Worm (Caenorhabditis elegans) whole organism, L1 larva: Measurements from ENCODE around the gene lir-3.

Source experiments
- C16A3.4 ChIP-seq: fragments of 150-350 bp; optimal IDR thresholded peaks from 2 replicates; lab custom pipeline; 2014; ENCODE audit warnings: missing biosample characterization, missing genetic modification characterization
- aha-1 ChIP-seq: fragments of 150-350 bp; optimal IDR thresholded peaks from 2 replicates; lab custom pipeline; 2014; ENCODE audit warnings: missing biosample characterization, missing genetic modification characterization
- ceh-8 ChIP-seq: fragments of 200-800 bp; sonication (Bioruptor generic); optimal IDR thresholded peaks from 2 replicates; lab custom pipeline; 2018; ENCODE audit warnings: mild to moderate bottlenecking, missing genetic modification characterization, moderate library complexity, missing compliant biosample characterization
- ces-1 ChIP-seq: fragments of 150-350 bp; optimal IDR thresholded peaks from 2 replicates; lab custom pipeline; 2014; ENCODE audit warnings: missing biosample characterization, missing genetic modification reagents, missing genetic modification characterization
- dpl-1 ChIP-seq, 3 experiments: fragments of 150-350 bp in 2 of 3; sonication (generic microtip) in 1 of 3; optimal IDR thresholded peaks; 2 replicates each; lab custom pipeline; 2014 to 2017; ENCODE audit warnings: missing biosample characterization in 3 of 3, missing genetic modification characterization in 3 of 3, missing genetic modification reagents in 3 of 3
- dsc-1 ChIP-seq: sonication (generic microtip); optimal IDR thresholded peaks from 2 replicates; lab custom pipeline; 2016; ENCODE audit warnings: mild to moderate bottlenecking, missing genetic modification characterization, missing compliant biosample characterization
- efl-1 ChIP-seq, 4 experiments: fragments of 150-350 bp; optimal IDR thresholded peaks in 3 of 4; peaks in 1 of 4; 1 replicate in 1 of 4; 2 replicates in 3 of 4; lab custom pipeline; 2014; ENCODE audit warnings: missing biosample characterization in 2 of 4, missing genetic modification characterization in 2 of 4, missing genetic modification reagents in 2 of 4
- egl-13 ChIP-seq: sonication (generic microtip); optimal IDR thresholded peaks from 2 replicates; lab custom pipeline; 2016; ENCODE audit warnings: missing genotype, missing genetic modification reagents, missing genetic modification characterization, missing compliant biosample characterization
- elt-2 ChIP-seq: sonication (generic microtip); optimal IDR thresholded peaks from 2 replicates; lab custom pipeline; 2016; ENCODE audit warnings: missing genetic modification characterization, mild to moderate bottlenecking, inconsistent platforms, missing compliant biosample characterization, missing genetic modification reagents
- fkh-4 ChIP-seq: sonication (generic microtip); optimal IDR thresholded peaks from 2 replicates; lab custom pipeline; 2016; ENCODE audit warnings: missing compliant biosample characterization, missing genetic modification characterization, borderline replicate concordance
- grh-1 ChIP-seq: fragments of 200-800 bp; sonication (Bioruptor generic); IDR thresholded peaks from 2 replicates; pipeline ENCODE4 v1.3.6; 2022; ENCODE audit warnings: missing genetic modification reagents, missing genetic modification characterization, missing compliant biosample characterization
- hpl-2 ChIP-seq: fragments of 150-350 bp; optimal IDR thresholded peaks from 2 replicates; lab custom pipeline; 2014; ENCODE audit warnings: missing biosample characterization, missing genetic modification reagents, missing genetic modification characterization
- jun-1 ChIP-seq: fragments of 150-350 bp; optimal IDR thresholded peaks from 2 replicates; lab custom pipeline; 2014; ENCODE audit warnings: missing biosample characterization, missing genetic modification reagents, missing genetic modification characterization
- lin-35 ChIP-seq, 2 experiments: fragments of 150-350 bp; optimal IDR thresholded peaks; 2 replicates each; lab custom pipeline; 2014; ENCODE audit warnings: missing biosample characterization in 2 of 2, missing genetic modification characterization in 2 of 2, missing genetic modification reagents in 2 of 2
- lir-3 ChIP-seq: sonication (generic microtip); optimal IDR thresholded peaks from 2 replicates; lab custom pipeline; 2016; ENCODE audit warnings: mild to moderate bottlenecking, missing genetic modification characterization, moderate library complexity, missing compliant biosample characterization; ENCODE audit not compliant: poor library complexity
- mab-9 ChIP-seq: fragments of 200-800 bp; sonication (Bioruptor generic); IDR thresholded peaks from 2 replicates; pipeline ENCODE4 v1.3.6; 2022; ENCODE audit warnings: missing genetic modification reagents, missing genetic modification characterization, missing compliant biosample characterization
- mdl-1 ChIP-seq, 2 experiments: fragments of 150-350 bp; optimal IDR thresholded peaks; 2 replicates each; lab custom pipeline; 2014 to 2017; ENCODE audit warnings: missing biosample characterization in 2 of 2, missing genetic modification characterization in 2 of 2, inconsistent platforms in 1 of 2
- mef-2 ChIP-seq: fragments of 150-350 bp; optimal IDR thresholded peaks from 2 replicates; lab custom pipeline; 2014; ENCODE audit warnings: missing biosample characterization, missing genetic modification characterization
- nhr-11 ChIP-seq: fragments of 150-350 bp; optimal IDR thresholded peaks from 2 replicates; lab custom pipeline; 2014; ENCODE audit warnings: missing biosample characterization, missing genetic modification characterization
- nhr-12 ChIP-seq: sonication (generic microtip); optimal IDR thresholded peaks from 2 replicates; lab custom pipeline; 2017; ENCODE audit warnings: missing biosample characterization, missing genetic modification characterization
- nhr-19 ChIP-seq: fragments of 200-800 bp; sonication (Bioruptor generic); conservative IDR thresholded peaks from 2 replicates; pipeline ENCODE4 v1.3.6; 2022; ENCODE audit warnings: missing genetic modification characterization, missing compliant biosample characterization
- nhr-20 ChIP-seq: sonication (generic microtip); optimal IDR thresholded peaks from 2 replicates; lab custom pipeline; 2016; ENCODE audit warnings: mild to moderate bottlenecking, missing genetic modification characterization, missing compliant biosample characterization
- nhr-71 ChIP-seq: sonication (generic microtip); optimal IDR thresholded peaks from 2 replicates; lab custom pipeline; 2016; ENCODE audit warnings: mild to moderate bottlenecking, missing genetic modification characterization, moderate library complexity, missing compliant biosample characterization
- nhr-90 ChIP-seq: sonication (generic microtip); optimal IDR thresholded peaks from 2 replicates; lab custom pipeline; 2016; ENCODE audit warnings: mild to moderate bottlenecking, missing genetic modification characterization, missing compliant biosample characterization; ENCODE audit not compliant: poor library complexity
- skn-1 ChIP-seq: fragments of 150-350 bp; optimal IDR thresholded peaks from 2 replicates; lab custom pipeline; 2014; ENCODE audit warnings: missing biosample characterization, missing genetic modification characterization
- snu-23 ChIP-seq: sonication (generic microtip); optimal IDR thresholded peaks from 2 replicates; lab custom pipeline; 2016; ENCODE audit warnings: missing genetic modification characterization, missing compliant biosample characterization
- sptf-1 ChIP-seq: fragments of 150-350 bp; optimal IDR thresholded peaks from 2 replicates; lab custom pipeline; 2014; ENCODE audit warnings: missing biosample characterization, missing genetic modification characterization
- unc-86 ChIP-seq: sonication (generic microtip); optimal IDR thresholded peaks from 2 replicates; lab custom pipeline; 2016; ENCODE audit warnings: missing genetic modification characterization, missing compliant biosample characterization
- vab-15 ChIP-seq: sonication (generic microtip); optimal IDR thresholded peaks from 2 replicates; lab custom pipeline; 2017; ENCODE audit warnings: missing genotype, mild to moderate bottlenecking, missing genetic modification characterization, missing compliant biosample characterization
- ztf-4 ChIP-seq: fragments of 150-350 bp; optimal IDR thresholded peaks from 2 replicates; lab custom pipeline; 2014; ENCODE audit warnings: missing biosample characterization, missing genetic modification characterization

Gene lir-3

ce11 chrII:11155400-11155799 is 29.2 kb downstream of the lir-3 start:
- TF ChIP-seq egl-13 (tag; lab: Kevin White, UChicago) (no peak), nhr-19 (GFP tag; lab: Robert Waterston, UW) (no peak), nhr-20 (no peak), mef-2 (tag; lab: Kevin White, UChicago) (no peak)

- TF ChIP-seq fkh-4 (no peak), elt-2 (peak; percentile 12)
These were observed 29.6 kb downstream of the lir-3 start for ce11 chrII:11154957-11155356.

ce11 chrII:11153800-11154199 is 30.8 kb downstream of the lir-3 start:
- TF ChIP-seq ces-1 (GFP tag; lab: Kevin White, UChicago): no peak
- peak; percentile 72 for TF ChIP-seq elt-2

ce11 chrII:11153080-11153479 is 31.5 kb downstream of the lir-3 start:
- no peak for TF ChIP-seq C16A3.4
- TF ChIP-seq sptf-1 (tag; lab: Kevin White, UChicago): no peak
- no peak for TF ChIP-seq jun-1 (tag; lab: Kevin White, UChicago)
- TF ChIP-seq elt-2: peak; percentile 9
- TF ChIP-seq, all 84 proteins: peak for 1

- TF ChIP-seq mab-9: no peak
- TF ChIP-seq nhr-90 (tag; lab: Kevin White, UChicago): no peak
- no peak for TF ChIP-seq C16A3.4
- no peak for TF ChIP-seq ztf-4 (tag; lab: Kevin White, UChicago)
- no peak for TF ChIP-seq aha-1 (tag; lab: Kevin White, UChicago)
- TF ChIP-seq ceh-8 (GFP tag; lab: Kevin White, UChicago): no peak
- TF ChIP-seq jun-1 (tag; lab: Kevin White, UChicago): no peak
- TF ChIP-seq snu-23 (GFP tag; lab: Kevin White, UChicago): no peak
- TF ChIP-seq hpl-2 (GFP tag; lab: Kevin White, UChicago): no peak
- no peak for TF ChIP-seq nhr-20
- no peak for TF ChIP-seq dpl-1 (GFP tag; optimal IDR thresholded peaks at IDR 0.05; lab: Kevin White, UChicago)
- TF ChIP-seq dsc-1: no peak
- TF ChIP-seq lir-3 (tag; lab: Kevin White, UChicago): no peak
- TF ChIP-seq nhr-11 (tag; lab: Kevin White, UChicago): no peak
- no peak for TF ChIP-seq grh-1 (GFP tag; lab: Robert Waterston, UW)
- TF ChIP-seq nhr-12 (tag; lab: Kevin White, UChicago): no peak
- TF ChIP-seq unc-86: no peak
- TF ChIP-seq vab-15: no peak
These were observed 32.1 kb downstream of the lir-3 start, which contains the start of gene pqm-1 for ce11 chrII:11152495-11152894. pqm-1 (minus strand) TSS chrII:11152595.

ce11 chrII:11150976-11151375 is 33.6 kb downstream of the lir-3 start:
- TF ChIP-seq skn-1: no peak
- peak in 1 of 2 experiments; percentile 40 for TF ChIP-seq mdl-1 (tag; optimal IDR thresholded peaks at IDR 0.05; lab: Kevin White, UChicago)
- no peak for TF ChIP-seq efl-1 (optimal IDR thresholded peaks at IDR 0.05; lab: Kevin White, UChicago)
- peak in 1 of 2 experiments; percentile 41 for TF ChIP-seq efl-1 (GFP tag; optimal IDR thresholded peaks at IDR 0.05 in 1 of 2; lab: Kevin White, UChicago)
- peak; percentile 33 for TF ChIP-seq nhr-71
- TF ChIP-seq lin-35 (GFP tag; optimal IDR thresholded peaks at IDR 0.05; lab: Kevin White, UChicago): peak in 1 of 2 experiments; percentile 52
- peak; percentile 35 for TF ChIP-seq nhr-90 (tag; lab: Kevin White, UChicago)
- peak; percentile 97 for TF ChIP-seq elt-2
- no peak for TF ChIP-seq snu-23 (GFP tag; lab: Kevin White, UChicago)
